Fruit fly (Drosophila melanogaster): Measurements from ENCODE around the gene CG14778.

DNA sequence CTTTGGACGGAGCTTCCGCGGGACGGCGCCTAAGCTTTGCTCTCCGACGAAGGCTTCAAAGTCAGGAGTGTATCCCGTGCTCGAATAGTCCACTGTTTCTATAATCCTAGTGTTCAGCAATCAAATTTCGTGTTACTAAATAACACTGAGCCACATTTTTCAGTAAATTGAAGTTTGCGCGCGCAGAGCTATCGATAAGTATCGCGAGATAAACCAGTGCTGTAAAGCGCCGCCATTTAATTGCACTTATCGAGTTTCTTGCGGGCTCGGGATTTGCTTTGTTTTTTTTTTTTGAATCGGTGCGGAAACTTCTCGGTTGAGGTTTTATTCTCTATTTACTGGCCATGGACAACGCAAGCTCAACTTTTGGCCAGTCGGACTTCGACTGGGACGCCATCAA is 9.6 kb downstream of the CG14778 start, which contains the start of the genes Rab27 and mei-38:
- no peak for TF ChIP-seq Myc (optimal IDR thresholded peaks at IDR 0.05)
- no peak for TF ChIP-seq ttk (optimal IDR thresholded peaks at IDR 0.05)
